Worm (Caenorhabditis elegans): ENCODE measurements around the gene R107.2.
"Not testable (repeated sequence)": the region's sequence is repeated elsewhere in the genome, so short reads cannot be mapped to it uniquely, and the experiment has no call there.

Gene R107.2

DNA sequence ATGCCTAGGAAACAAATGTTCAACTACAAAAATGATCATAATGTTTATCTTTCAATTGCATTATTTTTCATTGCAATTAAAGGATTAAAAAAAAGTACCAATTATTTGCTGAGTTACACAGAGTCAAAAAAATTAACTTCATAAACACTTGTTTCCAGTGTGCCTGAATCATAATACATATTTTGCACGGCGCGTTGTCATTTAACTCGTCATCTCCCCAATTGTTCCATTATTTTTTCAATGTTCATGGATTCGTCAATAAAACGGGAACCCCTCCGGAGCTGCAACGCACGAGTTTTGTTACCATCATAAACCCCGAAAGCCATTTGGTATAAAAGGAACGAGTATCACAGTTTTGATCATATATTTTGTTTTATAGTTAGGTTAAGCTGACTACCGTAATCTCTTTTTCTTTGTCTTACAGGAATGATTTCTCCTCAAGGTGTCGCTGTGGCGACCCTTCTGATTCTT, 28.5 kb downstream of the R107.2 start, which contains the start of gene F59B2.12:
Gene F59B2.12, plus strand, starts transcription at position 421 of the 471 bp plus-strand sequence.
- no peak for TF ChIP-seq nhr-28 (tag; optimal IDR thresholded peaks at IDR 0.05)
- TF ChIP-seq ces-1 (GFP tag; optimal IDR thresholded peaks at IDR 0.05): no peak
- no peak for TF ChIP-seq unc-62 (GFP tag; optimal IDR thresholded peaks at IDR 0.05)
- TF ChIP-seq pha-4 (tag; optimal IDR thresholded peaks at IDR 0.05): no peak
- no peak for TF ChIP-seq tbx-8 (GFP tag; optimal IDR thresholded peaks at IDR 0.05)
- TF ChIP-seq M03D4.4 (tag; optimal IDR thresholded peaks at IDR 0.05): no peak
- no peak for TF ChIP-seq unc-120 (tag; optimal IDR thresholded peaks at IDR 0.05; ENCODE audit: poor library complexity, severe bottlenecking)
- no peak for TF ChIP-seq mab-5 (tag; optimal IDR thresholded peaks at IDR 0.05)
- no peak for TF ChIP-seq lin-32 (GFP tag; optimal IDR thresholded peaks at IDR 0.05)
- no peak for TF ChIP-seq elt-1 (tag; optimal IDR thresholded peaks at IDR 0.05; ENCODE audit: borderline replicate concordance, insufficient read depth)
- no peak for TF ChIP-seq hlh-1 (tag; optimal IDR thresholded peaks at IDR 0.05)
- TF ChIP-seq lsy-2 (tag; optimal IDR thresholded peaks at IDR 0.05): no peak
- no peak for TF ChIP-seq nhr-237 (tag; optimal IDR thresholded peaks at IDR 0.05)

DNA sequence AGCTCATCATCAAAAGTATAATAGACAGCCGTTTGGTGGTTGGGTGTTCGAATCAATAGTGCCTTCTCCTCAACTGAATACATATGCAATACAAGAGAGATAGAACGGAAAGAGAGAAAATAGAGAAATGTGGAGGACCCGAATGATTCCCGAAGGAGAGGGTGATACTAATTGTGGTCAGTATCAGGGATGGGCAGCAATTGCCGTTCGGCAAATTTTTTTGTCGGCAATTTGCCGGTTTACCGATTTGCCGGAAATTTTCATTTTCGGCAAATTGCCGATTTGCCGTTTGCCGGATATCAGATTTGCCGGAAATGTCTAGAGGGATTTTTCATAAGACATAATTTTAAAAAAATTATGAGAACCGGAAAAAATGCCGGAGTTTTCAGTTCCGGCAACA, 33.4 kb downstream of the R107.2 start, which contains the start of gene F59B2.9:
Gene F59B2.9, minus strand, starts transcription at position 101 of the 400 bp plus-strand sequence.
- TF ChIP-seq sem-2 (GFP tag; optimal IDR thresholded peaks at IDR 0.05): no peak
- TF ChIP-seq nhr-2 (tag; optimal IDR thresholded peaks at IDR 0.05): no peak
- TF ChIP-seq ceh-43 (GFP tag; optimal IDR thresholded peaks at IDR 0.05): no peak
- TF ChIP-seq unc-62 (GFP tag; optimal IDR thresholded peaks at IDR 0.05): no peak
- no peak for TF ChIP-seq hlh-1 (tag; optimal IDR thresholded peaks at IDR 0.05)

DNA sequence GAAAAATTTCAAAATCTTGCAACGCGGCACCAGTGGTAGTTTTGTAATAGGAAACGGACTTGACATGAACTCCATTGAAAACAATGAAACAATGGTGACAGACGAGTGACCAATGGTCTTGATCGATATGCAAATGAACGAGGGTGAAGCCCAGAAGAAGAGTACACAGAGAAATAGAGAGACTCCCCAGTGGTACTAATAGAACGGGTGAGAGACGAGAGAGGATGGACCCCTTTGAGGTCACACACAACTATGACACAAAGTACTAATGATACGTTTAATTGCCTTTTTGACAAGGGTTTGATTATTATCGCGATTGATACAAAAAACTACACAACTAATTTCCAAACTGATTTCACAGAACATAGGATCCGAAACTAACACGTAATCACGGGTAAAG, 35.7 kb downstream of the R107.2 start, which contains the start of gene F59B2.8:
Gene F59B2.8, minus strand, starts transcription at position 151 of the 400 bp plus-strand sequence.
- peak; percentile 22 for TF ChIP-seq mls-2 (tag; optimal IDR thresholded peaks at IDR 0.05)
- peak; percentile 62 for TF ChIP-seq unc-62 (GFP tag; optimal IDR thresholded peaks at IDR 0.05)
- peak; percentile 25 for TF ChIP-seq ces-1 (GFP tag; optimal IDR thresholded peaks at IDR 0.05)
- no peak for TF ChIP-seq elt-1 (tag; optimal IDR thresholded peaks at IDR 0.05; ENCODE audit: borderline replicate concordance, insufficient read depth)
- no peak for TF ChIP-seq nhr-12 (tag; optimal IDR thresholded peaks at IDR 0.05)
- peak; percentile 15 for TF ChIP-seq hlh-1 (tag; optimal IDR thresholded peaks at IDR 0.05)
- peak; percentile 20 for TF ChIP-seq unc-120 (tag; optimal IDR thresholded peaks at IDR 0.05; ENCODE audit: poor library complexity, severe bottlenecking)

DNA sequence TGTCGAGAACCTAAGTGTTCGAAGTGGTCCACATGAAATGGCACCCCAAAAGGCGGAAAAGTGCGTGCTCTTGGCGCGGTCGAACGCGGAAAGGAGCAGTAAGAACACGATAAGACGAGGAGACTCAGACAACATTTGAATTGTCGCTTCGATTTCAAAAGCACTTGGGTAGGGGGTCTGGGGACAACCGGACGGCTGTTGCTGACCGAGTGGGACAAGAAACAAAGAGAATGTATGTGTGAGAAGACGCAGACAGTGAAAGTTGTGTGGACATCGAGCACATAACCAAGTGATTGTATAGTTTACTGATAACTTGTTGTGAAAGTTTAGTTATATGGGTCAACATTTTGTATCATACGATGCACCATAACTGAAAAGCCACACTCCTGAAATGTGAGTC, 38.6 kb downstream of the R107.2 start:
- TF ChIP-seq cnd-1 (tag; optimal IDR thresholded peaks at IDR 0.05): peak; percentile 24
- peak; percentile 69 for TF ChIP-seq unc-62 (GFP tag; optimal IDR thresholded peaks at IDR 0.05)
- peak; percentile 59 for TF ChIP-seq drap-1 (GFP tag; optimal IDR thresholded peaks at IDR 0.05)
- TF ChIP-seq hlh-1 (tag; optimal IDR thresholded peaks at IDR 0.05): peak; percentile 87
- TF ChIP-seq ces-1 (GFP tag; optimal IDR thresholded peaks at IDR 0.05): no peak
- TF ChIP-seq ceh-39 (tag; optimal IDR thresholded peaks at IDR 0.05): no peak
- TF ChIP-seq elt-1 (tag; optimal IDR thresholded peaks at IDR 0.05; ENCODE audit: borderline replicate concordance, insufficient read depth): no peak
- no peak for TF ChIP-seq zip-8 (tag; optimal IDR thresholded peaks at IDR 0.05)
- no peak for TF ChIP-seq mls-2 (tag; optimal IDR thresholded peaks at IDR 0.05)
- TF ChIP-seq mep-1 (tag; optimal IDR thresholded peaks at IDR 0.05): no peak
- no peak for TF ChIP-seq nhr-237 (tag; optimal IDR thresholded peaks at IDR 0.05)
- no peak for TF ChIP-seq nhr-28 (tag; optimal IDR thresholded peaks at IDR 0.05)
- peak; percentile 57 for TF ChIP-seq nhr-12 (tag; optimal IDR thresholded peaks at IDR 0.05)
- peak; percentile 10 for TF ChIP-seq sptf-1 (tag; optimal IDR thresholded peaks at IDR 0.05)
- TF ChIP-seq pha-4 (tag; optimal IDR thresholded peaks at IDR 0.05): peak; percentile 22
- TF ChIP-seq unc-120 (tag; optimal IDR thresholded peaks at IDR 0.05; ENCODE audit: poor library complexity, severe bottlenecking): peak; percentile 67

DNA sequence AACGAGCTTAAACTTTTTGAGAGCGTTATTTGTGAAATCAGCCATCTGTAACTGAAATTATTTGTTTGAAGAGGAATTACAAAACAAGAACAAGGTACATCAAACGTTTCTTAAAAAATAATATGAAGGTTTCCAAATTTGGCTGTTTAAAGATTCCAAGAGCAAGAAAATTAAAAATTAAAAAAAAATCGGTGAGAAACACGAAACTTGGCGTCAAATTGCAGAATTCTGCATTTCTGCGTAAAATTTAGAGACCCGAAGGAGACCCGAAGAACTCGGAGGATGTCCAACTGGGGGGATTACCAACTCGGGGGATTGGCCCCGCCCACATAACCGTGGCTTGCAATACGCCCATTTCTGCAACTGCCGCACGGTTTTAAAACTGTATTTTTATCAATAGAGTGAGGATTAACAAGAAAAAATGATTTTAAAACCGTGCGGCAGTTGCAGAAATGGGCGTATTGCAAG, 39.8 kb downstream of the R107.2 start, which contains the start of gene rab-6.1:
Gene rab-6.1, minus strand, starts transcription at position 51 of the 468 bp plus-strand sequence.
- TF ChIP-seq ztf-11 (tag; optimal IDR thresholded peaks at IDR 0.05); ces-1 (GFP tag; optimal IDR thresholded peaks at IDR 0.05); nhr-76 (tag; optimal IDR thresholded peaks at IDR 0.05): not testable (repeated sequence)

DNA sequence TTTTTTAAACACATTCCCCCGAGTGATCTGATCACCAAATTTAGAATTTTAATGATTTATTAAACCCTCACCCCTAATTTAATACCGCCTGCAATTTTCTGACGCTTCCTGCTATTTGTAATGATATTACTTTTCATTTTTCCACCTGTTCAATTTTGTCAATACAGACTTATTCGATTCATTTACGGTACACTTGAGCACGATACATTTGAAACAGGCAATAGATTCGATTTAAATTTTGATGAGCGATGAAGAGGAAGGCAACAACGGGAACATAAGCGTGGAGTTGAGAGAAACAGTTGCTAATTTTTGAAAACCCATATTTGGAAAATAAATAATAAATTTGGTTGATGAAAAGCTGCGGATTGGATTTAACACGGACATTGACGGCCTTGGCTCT, 41.1 kb downstream of the R107.2 start:
- TF ChIP-seq ces-1 (GFP tag; optimal IDR thresholded peaks at IDR 0.05): no peak
- TF ChIP-seq snpc-4 (tag; optimal IDR thresholded peaks at IDR 0.05): no peak
